Worm (Caenorhabditis elegans) whole organism, L1 larva: ENCODE results near the gene F44D12.6.

Source experiments
- C16A3.4 ChIP-seq: fragments of 150-350 bp; optimal IDR thresholded peaks from 2 replicates; lab custom pipeline; 2014; ENCODE audit warnings: missing biosample characterization, missing genetic modification characterization
- C34B4.2 ChIP-seq: sonication (generic microtip); optimal IDR thresholded peaks from 2 replicates; lab custom pipeline; 2017; ENCODE audit warnings: mild to moderate bottlenecking, missing genetic modification characterization, missing compliant biosample characterization
- blmp-1 ChIP-seq: fragments of 150-350 bp; optimal IDR thresholded peaks from 2 replicates; lab custom pipeline; 2014; ENCODE audit warnings: missing biosample characterization, missing genetic modification characterization
- ceh-82 ChIP-seq, 3 experiments: fragments of 150-350 bp in 1 of 3; sonication (generic microtip) in 2 of 3; optimal IDR thresholded peaks; 2 replicates each; lab custom pipeline; 2014 to 2017; ENCODE audit warnings: missing biosample characterization in 3 of 3, missing genetic modification characterization in 3 of 3
- ceh-88 ChIP-seq: fragments of 200-800 bp; sonication (Bioruptor generic); IDR thresholded peaks from 2 replicates; pipeline ENCODE4 v1.3.6; 2022; ENCODE audit warnings: missing genetic modification characterization, missing compliant biosample characterization
- ces-1 ChIP-seq: fragments of 150-350 bp; optimal IDR thresholded peaks from 2 replicates; lab custom pipeline; 2014; ENCODE audit warnings: missing biosample characterization, missing genetic modification reagents, missing genetic modification characterization
- dsc-1 ChIP-seq: sonication (generic microtip); optimal IDR thresholded peaks from 2 replicates; lab custom pipeline; 2016; ENCODE audit warnings: mild to moderate bottlenecking, missing genetic modification characterization, missing compliant biosample characterization
- efl-1 ChIP-seq, 4 experiments: fragments of 150-350 bp; optimal IDR thresholded peaks in 3 of 4; peaks in 1 of 4; 1 replicate in 1 of 4; 2 replicates in 3 of 4; lab custom pipeline; 2014; ENCODE audit warnings: missing biosample characterization in 2 of 4, missing genetic modification characterization in 2 of 4, missing genetic modification reagents in 2 of 4
- egl-27 ChIP-seq, 2 experiments: fragments of 150-350 bp in 1 of 2; sonication (generic microtip); optimal IDR thresholded peaks; 3 replicates each; lab custom pipeline; 2017 to 2018; ENCODE audit warnings: missing biosample characterization in 2 of 2, missing genetic modification characterization in 2 of 2, missing genetic modification reagents in 2 of 2
- elt-2 ChIP-seq: sonication (generic microtip); optimal IDR thresholded peaks from 2 replicates; lab custom pipeline; 2016; ENCODE audit warnings: missing genetic modification characterization, mild to moderate bottlenecking, inconsistent platforms, missing compliant biosample characterization, missing genetic modification reagents
- fkh-4 ChIP-seq: sonication (generic microtip); optimal IDR thresholded peaks from 2 replicates; lab custom pipeline; 2016; ENCODE audit warnings: missing compliant biosample characterization, missing genetic modification characterization, borderline replicate concordance
- fkh-8 ChIP-seq: sonication (generic microtip); optimal IDR thresholded peaks from 2 replicates; lab custom pipeline; 2016; ENCODE audit warnings: mild to moderate bottlenecking, missing genetic modification characterization, missing compliant biosample characterization
- fos-1 ChIP-seq: fragments of 150-350 bp; optimal IDR thresholded peaks from 2 replicates; lab custom pipeline; 2014; ENCODE audit warnings: missing biosample characterization, missing genetic modification characterization
- lin-14 ChIP-seq: fragments of 200-800 bp; sonication (Bioruptor generic); optimal IDR thresholded peaks from 2 replicates; lab custom pipeline; 2018; ENCODE audit warnings: mild to moderate bottlenecking, missing genetic modification characterization, moderate library complexity, missing compliant biosample characterization
- lsy-2 ChIP-seq, 2 experiments: fragments of 150-350 bp; optimal IDR thresholded peaks; 2 replicates each; lab custom pipeline; 2014; ENCODE audit warnings: missing biosample characterization in 2 of 2, missing genetic modification characterization in 2 of 2
- mab-9 ChIP-seq: fragments of 200-800 bp; sonication (Bioruptor generic); IDR thresholded peaks from 2 replicates; pipeline ENCODE4 v1.3.6; 2022; ENCODE audit warnings: missing genetic modification reagents, missing genetic modification characterization, missing compliant biosample characterization
- mdl-1 ChIP-seq, 2 experiments: fragments of 150-350 bp; optimal IDR thresholded peaks; 2 replicates each; lab custom pipeline; 2014 to 2017; ENCODE audit warnings: missing biosample characterization in 2 of 2, missing genetic modification characterization in 2 of 2, inconsistent platforms in 1 of 2
- mef-2 ChIP-seq: fragments of 150-350 bp; optimal IDR thresholded peaks from 2 replicates; lab custom pipeline; 2014; ENCODE audit warnings: missing biosample characterization, missing genetic modification characterization
- nhr-12 ChIP-seq: sonication (generic microtip); optimal IDR thresholded peaks from 2 replicates; lab custom pipeline; 2017; ENCODE audit warnings: missing biosample characterization, missing genetic modification characterization
- nhr-47 ChIP-seq: sonication (generic microtip); optimal IDR thresholded peaks from 2 replicates; lab custom pipeline; 2016; ENCODE audit warnings: mild to moderate bottlenecking, missing genetic modification characterization, moderate library complexity, missing compliant biosample characterization
- nhr-84 ChIP-seq: sonication (generic microtip); optimal IDR thresholded peaks from 2 replicates; lab custom pipeline; 2017; ENCODE audit warnings: missing biosample characterization, missing genetic modification characterization
- nhr-85 ChIP-seq: sonication (generic microtip); peaks from one replicate; lab custom pipeline; 2016; ENCODE audit warnings: missing genetic modification characterization, inconsistent platforms, missing compliant biosample characterization
- nhr-90 ChIP-seq: sonication (generic microtip); optimal IDR thresholded peaks from 2 replicates; lab custom pipeline; 2016; ENCODE audit warnings: mild to moderate bottlenecking, missing genetic modification characterization, missing compliant biosample characterization; ENCODE audit not compliant: poor library complexity
- pqm-1 ChIP-seq: sonication (generic microtip); optimal IDR thresholded peaks from 3 replicates; lab custom pipeline; 2017; ENCODE audit warnings: missing biosample characterization, missing genetic modification characterization
- rnt-1 ChIP-seq: sonication (generic microtip); optimal IDR thresholded peaks from 2 replicates; lab custom pipeline; 2016; ENCODE audit warnings: mild to moderate bottlenecking, missing genetic modification characterization, moderate library complexity, missing compliant biosample characterization
- skn-1 ChIP-seq: fragments of 150-350 bp; optimal IDR thresholded peaks from 2 replicates; lab custom pipeline; 2014; ENCODE audit warnings: missing biosample characterization, missing genetic modification characterization
- snu-23 ChIP-seq: sonication (generic microtip); optimal IDR thresholded peaks from 2 replicates; lab custom pipeline; 2016; ENCODE audit warnings: missing genetic modification characterization, missing compliant biosample characterization
- sox-4 ChIP-seq: sonication (generic microtip); optimal IDR thresholded peaks from 2 replicates; lab custom pipeline; 2016; ENCODE audit warnings: missing genetic modification characterization, missing compliant biosample characterization
- sptf-1 ChIP-seq: fragments of 150-350 bp; optimal IDR thresholded peaks from 2 replicates; lab custom pipeline; 2014; ENCODE audit warnings: missing biosample characterization, missing genetic modification characterization
- tlp-1 ChIP-seq: fragments of 150-350 bp; optimal IDR thresholded peaks from 2 replicates; lab custom pipeline; 2014; ENCODE audit warnings: missing biosample characterization, missing genetic modification characterization
- unc-130 ChIP-seq: fragments of 150-350 bp; optimal IDR thresholded peaks from 2 replicates; lab custom pipeline; 2017; ENCODE audit warnings: missing biosample characterization, missing genetic modification characterization, inconsistent platforms
- unc-86 ChIP-seq: sonication (generic microtip); optimal IDR thresholded peaks from 2 replicates; lab custom pipeline; 2016; ENCODE audit warnings: missing genetic modification characterization, missing compliant biosample characterization
- xbp-1 ChIP-seq: sonication (generic microtip); optimal IDR thresholded peaks from 2 replicates; lab custom pipeline; 2016; ENCODE audit warnings: missing genetic modification characterization, missing compliant biosample characterization
- zag-1 ChIP-seq: fragments of 150-350 bp; optimal IDR thresholded peaks from 2 replicates; lab custom pipeline; 2014; ENCODE audit warnings: missing biosample characterization, missing genetic modification characterization
- ztf-11 ChIP-seq, 2 experiments: sonication (generic microtip); optimal IDR thresholded peaks; 2 replicates each; lab custom pipeline; 2016 to 2017; ENCODE audit warnings: missing genetic modification characterization in 2 of 2, missing biosample characterization in 1 of 2, missing compliant biosample characterization in 1 of 2
- ztf-4 ChIP-seq: fragments of 150-350 bp; optimal IDR thresholded peaks from 2 replicates; lab custom pipeline; 2014; ENCODE audit warnings: missing biosample characterization, missing genetic modification characterization

The F44D12.6 gene

DNA sequence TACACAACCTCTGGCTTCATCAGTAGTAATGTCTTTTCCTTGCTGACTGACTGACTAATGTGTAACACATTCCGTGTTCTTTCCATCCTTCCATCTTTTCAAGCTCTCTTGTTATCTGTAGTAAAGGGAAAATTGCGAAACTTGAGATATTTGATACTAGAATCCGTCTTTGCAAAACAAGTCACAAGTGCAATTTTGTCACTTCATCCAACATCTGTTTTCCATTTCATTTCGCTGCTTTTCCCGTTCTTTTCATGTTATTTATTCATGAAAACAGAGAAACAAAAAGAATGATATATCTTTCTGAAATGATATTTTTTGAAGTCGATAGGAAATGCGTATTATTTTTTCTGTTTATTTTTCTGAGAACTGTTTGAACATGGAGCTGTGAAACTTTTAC lies 12.9 kb downstream of the F44D12.6 start:
- no peak for TF ChIP-seq nhr-12 (tag; lab: Kevin White, UChicago)
- TF ChIP-seq zag-1: no peak
- peak; percentile 83 for TF ChIP-seq dsc-1 (tag; lab: Kevin White, UChicago)
- peak; percentile 14 for TF ChIP-seq lin-14 (GFP tag; lab: Kevin White, UChicago)
- TF ChIP-seq fkh-4 (tag; lab: Kevin White, UChicago): peak; percentile 58

DNA sequence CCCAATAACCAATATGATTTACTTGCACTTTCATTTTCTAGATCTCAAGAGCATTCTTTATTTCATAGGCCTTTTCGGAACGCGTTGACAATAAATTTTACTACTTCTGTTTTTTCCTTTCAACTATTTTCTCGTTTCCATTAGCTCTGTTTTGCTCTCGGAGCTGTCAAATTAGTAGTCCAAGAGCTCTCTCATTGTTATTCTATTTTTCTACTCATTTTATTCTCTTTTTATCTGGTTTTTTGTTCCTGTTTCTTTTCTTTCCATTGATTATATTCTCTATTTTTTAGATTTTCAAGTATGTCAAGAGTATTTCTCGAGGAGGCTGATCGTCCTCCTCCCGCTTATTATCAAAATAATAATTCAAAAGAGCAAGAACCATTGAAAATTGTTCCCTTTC lies 14.0 kb downstream of the F44D12.6 start, which contains the start of gene T04B2.3:
Gene T04B2.3 (plus strand): TSS at position 301 of the 400 bp plus-strand sequence.
- TF ChIP-seq tlp-1 (tag; lab: Kevin White, UChicago) (no peak), nhr-47 (no peak), nhr-85 (tag; lab: Kevin White, UChicago) (no peak), nhr-90 (no peak), snu-23 (GFP tag; lab: Kevin White, UChicago) (no peak), fkh-8 (tag; lab: Kevin White, UChicago) (no peak), fkh-4 (tag; lab: Kevin White, UChicago) (no peak), ceh-82 (tag; optimal IDR thresholded peaks at IDR 0.05; lab: Kevin White, UChicago) (no peak), xbp-1 (no peak), C16A3.4 (no peak), fos-1 (no peak)
- TF ChIP-seq, all 84 proteins: peak for 0

DNA sequence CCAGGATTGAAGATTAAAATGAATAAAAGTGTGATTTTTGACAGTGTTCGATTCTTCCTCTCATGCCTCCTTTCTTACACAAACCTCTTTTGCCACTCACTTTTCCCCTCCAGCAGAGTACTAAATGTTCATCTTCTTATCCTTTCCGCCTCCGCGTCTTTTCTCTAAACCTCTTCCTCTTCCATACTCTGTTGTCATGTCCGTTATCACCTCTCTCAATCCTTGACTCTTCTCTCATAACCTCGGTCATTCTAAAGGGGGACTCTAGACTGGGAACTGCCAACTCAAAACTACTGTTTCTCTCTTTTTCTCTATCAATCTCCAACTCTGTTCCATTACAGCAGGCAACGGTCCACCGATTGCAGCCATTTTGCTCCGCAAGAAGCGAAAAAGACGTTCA lies 15.1 kb downstream of the F44D12.6 start:
- TF ChIP-seq nhr-47 (no peak), lsy-2 (tag; optimal IDR thresholded peaks at IDR 0.05; lab: Kevin White, UChicago) (no peak), elt-2 (tag; lab: Kevin White, UChicago) (no peak), lin-14 (GFP tag; lab: Kevin White, UChicago) (peak; percentile 72), efl-1 (optimal IDR thresholded peaks at IDR 0.05; lab: Kevin White, UChicago) (no peak), efl-1 (GFP tag; optimal IDR thresholded peaks at IDR 0.05 in 1 of 2; lab: Kevin White, UChicago) (peak in 1 of 2 experiments; percentile 59), blmp-1 (tag; lab: Kevin White, UChicago) (peak; percentile 18), nhr-84 (tag; lab: Kevin White, UChicago) (no peak), rnt-1 (tag; lab: Kevin White, UChicago) (peak; percentile 25), snu-23 (GFP tag; lab: Kevin White, UChicago) (no peak), skn-1 (no peak), mab-9 (no peak), fkh-8 (tag; lab: Kevin White, UChicago) (no peak)

DNA sequence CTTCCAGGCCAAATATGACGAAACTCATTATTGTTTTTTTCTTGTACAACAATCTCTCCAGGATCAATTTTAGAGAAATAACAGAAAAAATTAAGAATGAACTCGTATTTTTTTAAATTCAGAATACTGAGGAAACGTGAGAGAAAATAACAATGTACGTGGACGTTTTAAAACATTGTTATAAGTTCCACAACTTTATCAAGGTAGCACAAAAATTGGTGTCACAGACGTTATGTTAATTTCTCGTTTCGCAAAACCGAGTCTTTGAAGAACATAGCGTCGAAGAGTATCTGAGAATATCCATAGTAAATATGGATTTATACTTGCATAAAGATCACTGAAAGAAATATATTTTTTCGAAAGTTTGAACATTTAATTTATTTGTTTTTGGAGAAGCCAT lies 17.9 kb downstream of the F44D12.6 start, which contains the start of gene T04B2.8:
Gene T04B2.8 (minus strand): TSS at position 101 of the 400 bp plus-strand sequence.
- TF ChIP-seq sptf-1 (tag; lab: Kevin White, UChicago) (no peak), ces-1 (GFP tag; lab: Kevin White, UChicago) (no peak)
- TF ChIP-seq, all 84 proteins: peak for 0

DNA sequence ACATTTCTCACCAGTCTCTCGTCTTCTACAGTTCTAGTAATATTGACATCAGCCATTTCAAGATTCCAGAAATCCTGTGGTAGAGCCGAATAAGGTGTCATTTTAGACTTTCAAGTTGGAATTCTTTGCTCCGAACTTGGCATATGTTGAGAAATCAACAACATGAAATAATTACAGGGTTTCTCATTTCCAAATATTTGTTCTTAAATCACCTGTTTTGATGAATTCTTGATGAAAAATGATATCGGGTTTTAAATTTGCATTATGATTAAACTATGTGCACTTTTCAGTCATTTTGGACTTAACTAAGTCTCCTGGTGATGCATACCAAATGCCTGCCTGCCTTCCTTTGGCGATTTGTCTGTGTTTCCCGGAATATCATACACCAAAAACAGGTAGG lies 20.4 kb downstream of the F44D12.6 start, which contains the start of gene srv-12:
Gene srv-12 (minus strand): TSS at position 101 of the 400 bp plus-strand sequence.
- TF ChIP-seq egl-27 (tag; optimal IDR thresholded peaks at IDR 0.05; lab: Kevin White, UChicago): no peak
- no peak for TF ChIP-seq ztf-11 (tag; optimal IDR thresholded peaks at IDR 0.05; lab: Kevin White, UChicago)
- no peak for TF ChIP-seq xbp-1
- TF ChIP-seq ceh-88 (GFP tag; lab: Robert Waterston, UW): no peak
- no peak for TF ChIP-seq unc-130 (tag; lab: Kevin White, UChicago)
- TF ChIP-seq sox-4 (tag; lab: Kevin White, UChicago): no peak
- no peak for TF ChIP-seq mef-2 (tag; lab: Kevin White, UChicago)
- no peak for TF ChIP-seq ces-1 (GFP tag; lab: Kevin White, UChicago)
- TF ChIP-seq mdl-1 (tag; optimal IDR thresholded peaks at IDR 0.05; lab: Kevin White, UChicago): no peak
- TF ChIP-seq ztf-4 (tag; lab: Kevin White, UChicago): no peak
- no peak for TF ChIP-seq unc-86 (tag; lab: Kevin White, UChicago)
- no peak for TF ChIP-seq pqm-1
- TF ChIP-seq rnt-1 (tag; lab: Kevin White, UChicago): no peak
- no peak for TF ChIP-seq C34B4.2 (tag; lab: Kevin White, UChicago)
